Worm (Caenorhabditis elegans): ENCODE results near the gene pept-2.

The pept-2 gene

ce11 chrIV:10790353-10790752 lies at the start of gene pept-2:
Gene pept-2 (plus strand): TSS chrIV:10790653.
- TF ChIP-seq lag-1 (GFP tag; IDR thresholded peaks at IDR 0.05) (no peak), attf-6 (GFP tag; IDR thresholded peaks at IDR 0.05) (no peak), attf-5 (GFP tag; optimal IDR thresholded peaks at IDR 0.05) (no peak), F39B2.1 (GFP tag; IDR thresholded peaks at IDR 0.05) (no peak), F33H1.4 (GFP tag; IDR thresholded peaks at IDR 0.05) (no peak)

ce11 chrIV:10744475-10744874 lies 46.0 kb upstream of the pept-2 start, which contains the start of gene T25B9.3:
Gene T25B9.3 (plus strand): TSS chrIV:10744775.
- TF ChIP-seq nhr-27 (tag; optimal IDR thresholded peaks at IDR 0.05) (no peak), ZK185.1 (tag; optimal IDR thresholded peaks at IDR 0.05; ENCODE audit: poor library complexity, severe bottlenecking) (no peak), lir-1 (GFP tag; conservative IDR thresholded peaks at IDR 0.05) (no peak), hsf-1 (GFP tag; IDR thresholded peaks at IDR 0.05) (no peak), lsl-1 (GFP tag; optimal IDR thresholded peaks at IDR 0.05) (no peak), lin-40 (tag; optimal IDR thresholded peaks at IDR 0.05) (no peak), snpc-3.4 (tag; optimal IDR thresholded peaks at IDR 0.05) (no peak), rcor-1 (GFP tag; IDR thresholded peaks at IDR 0.05) (no peak), mxl-1 (tag; optimal IDR thresholded peaks at IDR 0.05) (no peak), hlh-12 (tag; optimal IDR thresholded peaks at IDR 0.05) (no peak), pha-4 (tag; optimal IDR thresholded peaks at IDR 0.05) (no peak), pbrm-1 (GFP tag; IDR thresholded peaks at IDR 0.05) (no peak), lsy-27 (tag; optimal IDR thresholded peaks at IDR 0.05; ENCODE audit: borderline replicate concordance, insufficient read depth) (no peak), zim-3 (tag; optimal IDR thresholded peaks at IDR 0.05) (no peak), ztf-28 (GFP tag; IDR thresholded peaks at IDR 0.05) (no peak), tbp1 (GFP tag; optimal IDR thresholded peaks at IDR 0.05) (no peak)

ce11 chrIV:10745332-10745731 lies 45.1 kb upstream of the pept-2 start:
- TF ChIP-seq madf-8 (GFP tag; conservative IDR thresholded peaks at IDR 0.05) = no peak
- TF ChIP-seq lag-1 (GFP tag; IDR thresholded peaks at IDR 0.05) = no peak
- no peak for TF ChIP-seq C06A6.2 (GFP tag; conservative IDR thresholded peaks at IDR 0.05)
- TF ChIP-seq tlf-1 (GFP tag; optimal IDR thresholded peaks at IDR 0.05) = no peak
- TF ChIP-seq lin-35 (GFP tag; optimal IDR thresholded peaks at IDR 0.05) = no peak
- TF ChIP-seq B0019.2 (GFP tag; conservative IDR thresholded peaks at IDR 0.05) = no peak
- TF ChIP-seq let-607 (tag; optimal IDR thresholded peaks at IDR 0.05) = no peak
- no peak for TF ChIP-seq attf-6 (GFP tag; IDR thresholded peaks at IDR 0.05)
- TF ChIP-seq F57A8.1 (GFP tag; optimal IDR thresholded peaks at IDR 0.05) = no peak
- TF ChIP-seq ceh-79 (tag; optimal IDR thresholded peaks at IDR 0.05) = no peak
- no peak for TF ChIP-seq hrde-1 (tag; optimal IDR thresholded peaks at IDR 0.05; ENCODE audit: borderline replicate concordance)
- TF ChIP-seq ztf-22 (GFP tag; optimal IDR thresholded peaks at IDR 0.05) = no peak
- no peak for TF ChIP-seq rcor-1 (GFP tag; IDR thresholded peaks at IDR 0.05)
- no peak for TF ChIP-seq hmg-20 (GFP tag; IDR thresholded peaks at IDR 0.05)
- TF ChIP-seq nhr-179 (tag; optimal IDR thresholded peaks at IDR 0.05) = no peak
- no peak for TF ChIP-seq ekl-4 (GFP tag; IDR thresholded peaks at IDR 0.05)
- TF ChIP-seq egl-18 (GFP tag; IDR thresholded peaks at IDR 0.05) = no peak
- no peak for TF ChIP-seq hsf-1 (GFP tag; IDR thresholded peaks at IDR 0.05)
- no peak for TF ChIP-seq attf-3 (GFP tag; conservative IDR thresholded peaks at IDR 0.05)
- TF ChIP-seq ztf-28 (GFP tag; IDR thresholded peaks at IDR 0.05) = no peak
